Fruit fly (Drosophila melanogaster): ENCODE measurements around the gene CG5435.

- TF ChIP-seq ovo (GFP tag; optimal IDR thresholded peaks at IDR 0.05) (no peak), CG1620 (GFP tag; optimal IDR thresholded peaks at IDR 0.05) (no peak), CG14711 (tag; optimal IDR thresholded peaks at IDR 0.05) (no peak), CG7045 (GFP tag; optimal IDR thresholded peaks at IDR 0.05) (no peak), CG7101 (tag; optimal IDR thresholded peaks at IDR 0.05) (no peak), pad (GFP tag; optimal IDR thresholded peaks at IDR 0.05) (no peak), kay (GFP tag; ENCODE audit: borderline replicate concordance) (no peak), Crg-1 (GFP tag; optimal IDR thresholded peaks at IDR 0.05) (no peak), Hr96 (GFP tag; optimal IDR thresholded peaks at IDR 0.05) (no peak)
These were observed 42.9 kb upstream of the CG5435 start for dm6 chr2L:12473583-12473982.

Measured in whole organism, adult.